Fruit fly (Drosophila melanogaster): ENCODE results near the gene Ubc84D.

DNA sequence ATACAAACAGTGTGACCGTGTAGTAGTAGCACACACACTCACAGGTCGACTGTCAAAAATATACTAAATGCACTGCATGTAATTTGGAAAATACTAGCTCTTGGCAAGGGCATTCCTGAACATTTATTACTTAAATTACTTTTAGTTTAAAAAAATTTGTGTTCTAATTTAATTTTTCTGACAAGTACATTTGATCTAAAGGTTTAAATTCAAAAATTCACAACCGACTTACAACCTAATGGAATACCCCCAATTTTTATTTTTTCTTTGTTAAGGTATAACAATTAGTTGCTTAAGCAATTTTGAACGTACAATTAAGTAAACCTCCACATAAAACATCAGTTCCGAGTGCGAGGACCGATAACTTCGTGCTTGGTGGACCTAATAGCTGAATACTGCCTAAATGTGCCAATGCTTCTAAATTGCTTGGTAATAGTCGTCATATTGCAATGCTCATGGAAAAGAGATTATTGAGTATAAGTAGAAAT, 45.4 kb downstream of the Ubc84D start, which contains the start of gene CG1142:
- no peak for TF ChIP-seq psq (optimal IDR thresholded peaks at IDR 0.05)
- no peak for TF ChIP-seq ttk (optimal IDR thresholded peaks at IDR 0.05)
- no peak for TF ChIP-seq Sin3A (optimal IDR thresholded peaks at IDR 0.05)
- TF ChIP-seq h (optimal IDR thresholded peaks at IDR 0.05) = no peak
- TF ChIP-seq insv (optimal IDR thresholded peaks at IDR 0.05) = no peak
